Fruit fly (Drosophila melanogaster) whole organism, embryonic: Measurements from ENCODE around the gene ova.

ENCODE experiments used
- Ada2b ChIP-seq: fragments of 200-800 bp; sonication (Bioruptor generic); IDR thresholded peaks from 2 replicates; pipeline ENCODE4 v1.3.6; 2022; ENCODE audit warnings: missing biosample characterization, missing genetic modification characterization
- BEAF-32 ChIP-seq: fragments of 200-800 bp; sonication (Bioruptor generic); optimal IDR thresholded peaks from 3 replicates; lab custom pipeline; 2017; ENCODE audit warnings: missing biosample characterization, missing genetic modification characterization, mild to moderate bottlenecking, moderate library complexity, missing genetic modification reagents
- CG10321 ChIP-seq: fragments of 200-800 bp; sonication (Bioruptor generic); IDR thresholded peaks from 2 replicates; pipeline ENCODE4 v1.3.6; 2022; ENCODE audit warnings: missing biosample characterization, missing genetic modification characterization
- CG10654 ChIP-seq: fragments of 200-800 bp; sonication (Bioruptor generic); optimal IDR thresholded peaks from 2 replicates; lab custom pipeline; 2016; ENCODE audit warnings: missing biosample characterization, missing genetic modification characterization
- CG10979 ChIP-seq: fragments of 200-800 bp; sonication (Bioruptor generic); optimal IDR thresholded peaks from 2 replicates; lab custom pipeline; 2018; ENCODE audit warnings: missing biosample characterization, mild to moderate bottlenecking, missing genetic modification characterization, moderate library complexity
- CG11456 ChIP-seq: fragments of 200-800 bp; sonication (Bioruptor generic); IDR thresholded peaks from 3 replicates; pipeline ENCODE4 v1.3.6; 2022; ENCODE audit warnings: missing biosample characterization, missing genetic modification characterization
- CG11504 ChIP-seq: fragments of 200-800 bp; sonication (Bioruptor generic); optimal IDR thresholded peaks from 3 replicates; lab custom pipeline; 2019; ENCODE audit warnings: missing biosample characterization, mild to moderate bottlenecking, missing genetic modification characterization, moderate library complexity
- CG13287 ChIP-seq: fragments of 200-800 bp; sonication (Bioruptor generic); IDR thresholded peaks from 2 replicates; pipeline ENCODE4 v1.3.6; 2022; ENCODE audit warnings: missing biosample characterization, missing genetic modification characterization; ENCODE audit not compliant: partially characterized antibody
- CG14014 ChIP-seq: fragments of 200-800 bp; sonication (Bioruptor generic); IDR thresholded peaks from 2 replicates; pipeline ENCODE4 v1.3.6; 2022; ENCODE audit warnings: missing biosample characterization, missing genetic modification characterization
- CG15073 ChIP-seq: fragments of 200-800 bp; sonication (Bioruptor generic); optimal IDR thresholded peaks from 2 replicates; lab custom pipeline; 2016; ENCODE audit warnings: missing biosample characterization, missing genetic modification characterization
- CG16813 ChIP-seq: fragments of 200-800 bp; sonication (Bioruptor generic); IDR thresholded peaks from 3 replicates; pipeline ENCODE4 v1.3.6; 2022; ENCODE audit warnings: missing biosample characterization, missing genetic modification characterization; ENCODE audit not compliant: partially characterized antibody
- CG17829 ChIP-seq: fragments of 200-800 bp; optimal IDR thresholded peaks from 2 replicates; lab custom pipeline; 2019; ENCODE audit warnings: missing biosample characterization, mild to moderate bottlenecking, missing genetic modification characterization, moderate library complexity
- CG1832 ChIP-seq: fragments of 200-800 bp; sonication (Bioruptor generic); optimal IDR thresholded peaks from 2 replicates; lab custom pipeline; 2017; ENCODE audit warnings: missing biosample characterization, mild to moderate bottlenecking, missing genetic modification characterization, inconsistent platforms
- CG2199 ChIP-seq: fragments of 200-800 bp; sonication (Bioruptor generic); IDR thresholded peaks from 3 replicates; pipeline ENCODE4 v1.3.6; 2022; ENCODE audit warnings: missing biosample characterization, missing genetic modification characterization
- CG2875 ChIP-seq: fragments of 200-800 bp; sonication (Bioruptor generic); optimal IDR thresholded peaks from 2 replicates; lab custom pipeline; 2017; ENCODE audit warnings: missing biosample characterization, mild to moderate bottlenecking, missing genetic modification characterization, missing genetic modification reagents
- CG30020 ChIP-seq: fragments of 200-800 bp; optimal IDR thresholded peaks from 2 replicates; lab custom pipeline; 2019; ENCODE audit warnings: missing biosample characterization, mild to moderate bottlenecking, missing genetic modification characterization, moderate library complexity
- CG34422 ChIP-seq: fragments of 200-800 bp; sonication (Bioruptor generic); IDR thresholded peaks from 3 replicates; pipeline ENCODE4 v1.3.6; 2022; ENCODE audit warnings: missing biosample characterization, missing genetic modification characterization
- CG4282 ChIP-seq: fragments of 200-800 bp; sonication (Bioruptor generic); optimal IDR thresholded peaks from 2 replicates; lab custom pipeline; 2016; ENCODE audit warnings: missing biosample characterization, missing genetic modification characterization
- CG6654 ChIP-seq: fragments of 200-800 bp; sonication (Bioruptor generic); optimal IDR thresholded peaks from 2 replicates; lab custom pipeline; 2017; ENCODE audit warnings: missing biosample characterization, mild to moderate bottlenecking, missing genetic modification characterization
- CG6683 ChIP-seq: fragments of 200-800 bp; sonication (Bioruptor generic); optimal IDR thresholded peaks from 2 replicates; lab custom pipeline; 2017; ENCODE audit warnings: missing biosample characterization, mild to moderate bottlenecking, missing genetic modification characterization, missing genetic modification reagents
- CG9727 ChIP-seq: fragments of 200-800 bp; sonication (Bioruptor generic); optimal IDR thresholded peaks from 3 replicates; lab custom pipeline; 2017; ENCODE audit warnings: missing biosample characterization, mild to moderate bottlenecking, missing genetic modification characterization
- D19B ChIP-seq: fragments of 200-800 bp; sonication (Bioruptor generic); optimal IDR thresholded peaks from 2 replicates; lab custom pipeline; 2017; ENCODE audit warnings: missing biosample characterization, mild to moderate bottlenecking, missing genetic modification characterization
- Dbx ChIP-seq: fragments of 200-800 bp; sonication (Bioruptor generic); IDR thresholded peaks from 3 replicates; pipeline ENCODE4 v1.3.6; 2022; ENCODE audit warnings: missing biosample characterization, missing genetic modification characterization
- Dip3 ChIP-seq: fragments of 200-800 bp; sonication (Bioruptor generic); optimal IDR thresholded peaks from 3 replicates; lab custom pipeline; 2016; ENCODE audit warnings: missing biosample characterization, missing genetic modification characterization
- Dll ChIP-seq: fragments of 200-800 bp; sonication (Bioruptor generic); IDR thresholded peaks from 4 replicates; pipeline ENCODE4 v1.3.6; 2022; ENCODE audit warnings: missing biosample characterization, missing genetic modification characterization; ENCODE audit not compliant: partially characterized antibody
- Dp ChIP-seq: fragments of 200-800 bp; sonication (Bioruptor generic); optimal IDR thresholded peaks from 2 replicates; lab custom pipeline; 2018; ENCODE audit warnings: missing biosample characterization, mild to moderate bottlenecking, missing genetic modification characterization, moderate library complexity
- Hmr ChIP-seq: fragments of 200-800 bp; sonication (Bioruptor generic); optimal IDR thresholded peaks from 3 replicates; lab custom pipeline; 2017; ENCODE audit warnings: mild to moderate bottlenecking, missing biosample characterization, missing genetic modification reagents, missing genetic modification characterization
- Hr51 ChIP-seq, 2 experiments: fragments of 200-800 bp; sonication (Bioruptor generic); optimal IDR thresholded peaks; 2 replicates in 1 of 2; 3 replicates in 1 of 2; lab custom pipeline; 2016 to 2018; ENCODE audit warnings: missing biosample characterization in 2 of 2, missing genetic modification characterization in 2 of 2, mild to moderate bottlenecking in 1 of 2, moderate library complexity in 1 of 2
- MBD-R2 ChIP-seq: fragments of 200-800 bp; sonication (Bioruptor generic); IDR thresholded peaks from 2 replicates; pipeline ENCODE4 v1.3.6; 2022; ENCODE audit warnings: missing biosample characterization, missing genetic modification characterization
- Six4 ChIP-seq: fragments of 200-800 bp; sonication (Bioruptor generic); optimal IDR thresholded peaks from 2 replicates; lab custom pipeline; 2016; ENCODE audit warnings: missing biosample characterization, missing genetic modification characterization
- YL-1 ChIP-seq: fragments of 200-800 bp; sonication (Bioruptor generic); optimal IDR thresholded peaks from 3 replicates; lab custom pipeline; 2017; ENCODE audit warnings: missing biosample characterization, mild to moderate bottlenecking, missing genetic modification characterization
- bbx ChIP-seq: fragments of 200-800 bp; sonication (Bioruptor generic); IDR thresholded peaks from 2 replicates; pipeline ENCODE4 v1.3.6; 2022; ENCODE audit warnings: missing biosample characterization, missing genetic modification characterization; ENCODE audit not compliant: partially characterized antibody
- crp ChIP-seq, 2 experiments: fragments of 200-800 bp; sonication (Bioruptor generic); optimal IDR thresholded peaks; 2 replicates in 1 of 2; 3 replicates in 1 of 2; lab custom pipeline; 2017; ENCODE audit warnings: missing biosample characterization in 2 of 2, missing genetic modification characterization in 2 of 2, mild to moderate bottlenecking in 1 of 2, moderate library complexity in 1 of 2
- ewg ChIP-seq: fragments of 200-800 bp; sonication (Bioruptor generic); optimal IDR thresholded peaks from 3 replicates; lab custom pipeline; 2017; ENCODE audit warnings: mild to moderate bottlenecking, missing biosample characterization, missing genetic modification reagents, missing genetic modification characterization
- gfzf ChIP-seq: fragments of 200-800 bp; sonication (Bioruptor generic); optimal IDR thresholded peaks from 2 replicates; lab custom pipeline; 2016; ENCODE audit warnings: missing biosample characterization, mild to moderate bottlenecking, missing genetic modification characterization, moderate library complexity
- gro ChIP-seq: fragments of 200-800 bp; sonication (Bioruptor generic); optimal IDR thresholded peaks from 2 replicates; lab custom pipeline; 2016; ENCODE audit warnings: missing biosample characterization, missing genetic modification characterization
- kay ChIP-seq: fragments of 200-800 bp; sonication (Bioruptor generic); optimal IDR thresholded peaks from 2 replicates; lab custom pipeline; 2016; ENCODE audit warnings: missing biosample characterization, missing genetic modification characterization
- lola ChIP-seq, 3 experiments: fragments of >200 bp in 2 of 3; fragments of 200-800 bp in 1 of 3; sonication (Bioruptor generic) in 1 of 3; optimal IDR thresholded peaks; 2 replicates each; lab custom pipeline; 2017 to 2019; ENCODE audit warnings: missing biosample characterization in 3 of 3, missing genetic modification characterization in 3 of 3, mild to moderate bottlenecking in 1 of 3, moderate library complexity in 1 of 3
- oc ChIP-seq: fragments of 200-800 bp; sonication (Bioruptor generic); optimal IDR thresholded peaks from 2 replicates; lab custom pipeline; 2018; ENCODE audit warnings: missing biosample characterization, mild to moderate bottlenecking, missing genetic modification characterization, moderate library complexity
- pnt ChIP-seq: fragments of 200-800 bp; sonication (Bioruptor generic); optimal IDR thresholded peaks from 3 replicates; lab custom pipeline; 2016; ENCODE audit warnings: missing biosample characterization, missing genetic modification characterization
- pzg ChIP-seq: fragments of 200-800 bp; sonication (Bioruptor generic); optimal IDR thresholded peaks from 3 replicates; lab custom pipeline; 2018; ENCODE audit warnings: missing biosample characterization, mild to moderate bottlenecking, missing genetic modification characterization, moderate library complexity
- ranshi ChIP-seq: fragments of 200-800 bp; sonication (Bioruptor generic); IDR thresholded peaks from 2 replicates; pipeline ENCODE4 v1.3.6; 2022; ENCODE audit warnings: missing biosample characterization, missing genetic modification characterization
- rib ChIP-seq: fragments of 200-800 bp; sonication (Bioruptor generic); IDR thresholded peaks from 2 replicates; pipeline ENCODE4 v1.3.6; 2022; ENCODE audit warnings: missing biosample characterization, missing genetic modification characterization
- sens ChIP-seq: fragments of 200-800 bp; sonication (Bioruptor generic); peaks from one replicate; lab custom pipeline; 2016; ENCODE audit warnings: missing biosample characterization, missing genetic modification characterization
- stwl ChIP-seq: fragments of 200-800 bp; sonication (Bioruptor generic); optimal IDR thresholded peaks from 3 replicates; lab custom pipeline; 2018; ENCODE audit warnings: missing biosample characterization, mild to moderate bottlenecking, missing genetic modification characterization, moderate library complexity
- trh ChIP-seq: fragments of 200-800 bp; sonication (Bioruptor generic); optimal IDR thresholded peaks from 2 replicates; lab custom pipeline; 2016; ENCODE audit warnings: missing biosample characterization, missing genetic modification characterization
- vfl ChIP-seq: fragments of 200-800 bp; sonication (Bioruptor generic); optimal IDR thresholded peaks from 2 replicates; lab custom pipeline; 2016; ENCODE audit warnings: missing biosample characterization, missing genetic modification characterization
- wek ChIP-seq: fragments of 200-800 bp; sonication (Bioruptor generic); optimal IDR thresholded peaks from 3 replicates; lab custom pipeline; 2018; ENCODE audit warnings: missing biosample characterization, mild to moderate bottlenecking, missing genetic modification characterization, moderate library complexity
- yki ChIP-seq: fragments of >200 bp; optimal IDR thresholded peaks from 3 replicates; lab custom pipeline; 2018
- z ChIP-seq: fragments of 200-800 bp; sonication (Bioruptor generic); IDR thresholded peaks from 3 replicates; pipeline ENCODE4 v1.3.6; 2022; ENCODE audit warnings: missing biosample characterization, missing genetic modification characterization

Gene ova

DNA sequence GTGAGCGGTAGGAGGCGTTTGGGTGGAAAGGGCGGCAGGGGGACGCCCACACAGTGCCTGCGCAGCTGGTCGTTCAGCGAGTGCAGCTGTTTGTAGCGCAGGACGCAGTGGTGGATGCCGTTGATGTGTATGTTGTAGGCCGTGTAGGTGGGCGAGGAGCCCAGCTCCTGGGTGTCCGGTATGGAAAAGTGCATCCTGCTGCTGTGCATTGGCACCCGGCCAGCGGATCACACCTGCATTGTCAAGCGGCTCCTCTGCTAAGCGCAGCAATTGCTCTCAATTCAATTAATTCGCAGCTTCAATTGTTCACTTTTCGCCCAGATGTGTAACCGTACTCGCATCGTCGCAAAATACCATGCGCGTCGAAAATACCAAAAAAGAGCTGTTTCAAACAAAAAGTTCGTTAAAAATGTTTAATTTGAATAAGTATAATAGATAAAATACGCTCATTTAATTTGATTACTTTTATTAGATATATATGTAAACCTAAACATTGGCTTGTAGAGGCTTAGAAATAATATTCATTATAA, 24.8 kb downstream of the ova start, which contains the start of gene Snx17:
Gene Snx17, minus strand, starts transcription at position 329 of the 530 bp plus-strand sequence.
- no peak for TF ChIP-seq CG13287 (GFP tag; lab: Robert Waterston, UW)
- TF ChIP-seq oc (tag; lab: Kevin White, UChicago), result no peak
- no peak for TF ChIP-seq CG10979
- no peak for TF ChIP-seq trh (GFP tag; lab: Kevin White, UChicago)
- TF ChIP-seq CG6654 (GFP tag; lab: Kevin White, UChicago), result no peak
- no peak for TF ChIP-seq z (GFP tag; lab: Robert Waterston, UW)
- TF ChIP-seq BEAF-32, result peak; percentile 3
- no peak for TF ChIP-seq CG9727 (GFP tag; lab: Kevin White, UChicago)
- TF ChIP-seq Six4, result no peak
- TF ChIP-seq kay, result no peak
- peak; percentile 43 for TF ChIP-seq pzg
- TF ChIP-seq wek (GFP tag; lab: Kevin White, UChicago), result peak; percentile 26
- TF ChIP-seq CG16813 (GFP tag; lab: Robert Waterston, UW), result 0 out of 3 replicates have a peak, but pooled peaks have one; percentile 22
- no peak for TF ChIP-seq Hmr (GFP tag; lab: Kevin White, UChicago)
- TF ChIP-seq D19B (GFP tag; lab: Kevin White, UChicago), result no peak
- no peak for TF ChIP-seq CG14014 (GFP tag; lab: Robert Waterston, UW)
- TF ChIP-seq CG11504 (tag; lab: Kevin White, UChicago), result no peak
- no peak for TF ChIP-seq CG10654
- peak; percentile 24; the same call in 1 of the 2 replicates for TF ChIP-seq bbx
- no peak for TF ChIP-seq CG15073 (GFP tag; lab: Kevin White, UChicago)
- TF ChIP-seq ranshi (GFP tag; lab: Robert Waterston, UW), result no peak
- no peak for TF ChIP-seq pnt
- no peak for TF ChIP-seq Ada2b
- TF ChIP-seq rib (GFP tag; lab: Robert Waterston, UW), result no peak
- TF ChIP-seq lola (GFP tag; optimal IDR thresholded peaks at IDR 0.05; lab: Kevin White, UChicago), result no peak
- no peak for TF ChIP-seq CG4282 (GFP tag; lab: Kevin White, UChicago)
- TF ChIP-seq CG10321 (GFP tag; lab: Robert Waterston, UW), result no peak
- no peak for TF ChIP-seq CG1832 (GFP tag; lab: Kevin White, UChicago)
- peak; percentile 68 for TF ChIP-seq gfzf (GFP tag; lab: Kevin White, UChicago)
- TF ChIP-seq Hr51 (GFP tag; optimal IDR thresholded peaks at IDR 0.05; lab: Kevin White, UChicago), result no peak
- TF ChIP-seq CG2199, result no peak
- no peak for TF ChIP-seq Dip3
- TF ChIP-seq CG34422 (GFP tag; lab: Robert Waterston, UW), result 0 out of 3 replicates have a peak, but pooled peaks have one; percentile 12
- no peak for TF ChIP-seq vfl (GFP tag; lab: Kevin White, UChicago)
- TF ChIP-seq MBD-R2, result peak; percentile 52; the same call in 1 of the 2 replicates
- TF ChIP-seq CG30020 (tag; lab: Kevin White, UChicago), result peak; percentile 19
- TF ChIP-seq ewg (GFP tag; lab: Kevin White, UChicago), result peak; percentile 12
- no peak for TF ChIP-seq CG2875 (GFP tag; lab: Kevin White, UChicago)
- TF ChIP-seq sens (GFP tag; lab: Kevin White, UChicago), result no peak
- no peak for TF ChIP-seq gro
- TF ChIP-seq Dll, result peak; percentile 52; the same call in 1 of the 4 replicates
- no peak for TF ChIP-seq CG6683 (GFP tag; lab: Kevin White, UChicago)
- no peak for TF ChIP-seq CG17829 (tag; lab: Kevin White, UChicago)
- TF ChIP-seq Dp (GFP tag; lab: Kevin White, UChicago), result peak; percentile 36
- TF ChIP-seq crp (GFP tag; optimal IDR thresholded peaks at IDR 0.05; lab: Kevin White, UChicago), result peak in 1 of 2 experiments; percentile 31
- TF ChIP-seq CG11456 (GFP tag; lab: Robert Waterston, UW), result no peak
- peak; percentile 1 for TF ChIP-seq stwl (tag; lab: Kevin White, UChicago)
- peak; percentile 29; the same call in 1 of the 3 replicates for TF ChIP-seq Dbx (GFP tag; lab: Robert Waterston, UW)
- TF ChIP-seq yki, result no peak
- TF ChIP-seq YL-1 (GFP tag; lab: Kevin White, UChicago), result peak; percentile 12
